Fruit fly (Drosophila melanogaster): ENCODE data around the gene CG14811.

Gene CG14811

DNA sequence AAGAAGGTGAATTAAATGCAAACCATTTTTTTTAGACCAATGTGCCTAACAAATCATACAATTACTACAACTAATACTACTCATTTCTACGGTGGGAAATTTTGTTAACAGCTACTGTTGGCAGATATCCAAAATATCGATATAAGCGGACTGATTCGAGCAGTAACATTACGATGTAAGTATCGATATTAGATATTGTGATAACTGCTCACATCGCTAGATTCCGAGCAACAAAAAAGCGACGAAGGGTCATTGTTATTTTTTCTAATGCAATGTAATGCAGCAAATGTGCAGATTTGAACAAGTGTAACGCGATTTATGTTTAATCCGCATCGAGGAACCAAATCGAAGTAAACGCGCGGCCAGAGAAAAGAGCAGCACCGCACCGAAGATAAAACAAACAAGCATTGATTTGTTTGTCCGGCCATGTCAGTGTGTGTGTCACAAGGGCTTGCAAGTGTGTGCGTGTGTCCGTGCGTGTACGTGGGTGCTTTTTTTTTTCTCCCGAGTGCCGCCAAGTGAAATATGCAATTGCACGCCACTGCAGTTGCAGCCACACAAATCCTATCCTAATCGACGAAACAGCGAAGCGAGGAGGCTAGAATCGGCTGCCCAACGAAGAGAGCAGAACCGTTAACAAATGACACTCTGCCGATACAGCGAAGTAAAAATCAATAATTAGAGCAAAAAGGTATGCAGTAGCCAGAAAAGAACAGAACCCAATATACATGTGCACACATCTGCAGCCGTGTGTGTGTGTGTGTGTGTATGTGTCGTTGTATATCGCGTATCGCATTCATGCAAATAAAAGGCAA, 48.4 kb downstream of the CG14811 start, which contains the start of the genes prage and Adar (continued):
- TF ChIP-seq GATAe (GFP tag; conservative IDR thresholded peaks at IDR 0.05) = no peak
- TF ChIP-seq Awh (GFP tag; IDR thresholded peaks at IDR 0.05) = no peak
- no peak for TF ChIP-seq Atf3 (GFP tag; optimal IDR thresholded peaks at IDR 0.05)
- TF ChIP-seq Bgb (GFP tag; IDR thresholded peaks at IDR 0.05; ENCODE audit: partially characterized antibody) = peak; percentile 78
- no peak for TF ChIP-seq Sry-β (GFP tag; optimal IDR thresholded peaks at IDR 0.05)
- TF ChIP-seq slou (GFP tag; optimal IDR thresholded peaks at IDR 0.05) = no peak
- TF ChIP-seq CG17912 (GFP tag; optimal IDR thresholded peaks at IDR 0.05) = no peak
- no peak for TF ChIP-seq CG5953 (GFP tag; IDR thresholded peaks at IDR 0.05)
- no peak for TF ChIP-seq dysf (GFP tag; IDR thresholded peaks at IDR 0.05)
- TF ChIP-seq Hr39 (optimal IDR thresholded peaks at IDR 0.05) = no peak
- peak; percentile 39 for TF ChIP-seq gfzf (GFP tag; optimal IDR thresholded peaks at IDR 0.05)
- no peak for TF ChIP-seq CG33557 (GFP tag; optimal IDR thresholded peaks at IDR 0.05)
- TF ChIP-seq Oli (tag; optimal IDR thresholded peaks at IDR 0.05) = no peak
- no peak for TF ChIP-seq CG5180 (GFP tag; optimal IDR thresholded peaks at IDR 0.05)
- no peak for TF ChIP-seq exex (tag; optimal IDR thresholded peaks at IDR 0.05)
- peak; percentile 54 for TF ChIP-seq pzg (GFP tag; optimal IDR thresholded peaks at IDR 0.05)
- TF ChIP-seq CG42726 (GFP tag; IDR thresholded peaks at IDR 0.05; ENCODE audit: partially characterized antibody) = peak; percentile 49; the same call in 1 of the 2 replicates
- TF ChIP-seq CG12659 (GFP tag; optimal IDR thresholded peaks at IDR 0.05) = peak; percentile 15
- no peak for TF ChIP-seq Trl (optimal IDR thresholded peaks at IDR 0.05)
- TF ChIP-seq Trl (GFP tag; optimal IDR thresholded peaks at IDR 0.05) = no peak
- no peak for TF ChIP-seq CG9609 (GFP tag; optimal IDR thresholded peaks at IDR 0.05)
- TF ChIP-seq HmgD (GFP tag; optimal IDR thresholded peaks at IDR 0.05) = no peak
- TF ChIP-seq sob (GFP tag; IDR thresholded peaks at IDR 0.05) = peak; percentile 14; the same call in 1 of the 2 replicates
- TF ChIP-seq CG32772 (GFP tag; IDR thresholded peaks at IDR 0.05) = no peak
- TF ChIP-seq CG11247 (GFP tag; IDR thresholded peaks at IDR 0.05) = no peak
- no peak for TF ChIP-seq grn (GFP tag; optimal IDR thresholded peaks at IDR 0.05)
- no peak for TF ChIP-seq CG5245 (GFP tag; optimal IDR thresholded peaks at IDR 0.05)
- no peak for TF ChIP-seq HLH54F (GFP tag; optimal IDR thresholded peaks at IDR 0.05)
- TF ChIP-seq CG11093 (GFP tag; IDR thresholded peaks at IDR 0.05) = no peak
- TF ChIP-seq CG16779 (GFP tag; IDR thresholded peaks at IDR 0.05) = no peak
- peak; percentile 59 for TF ChIP-seq CG14860 (GFP tag; IDR thresholded peaks at IDR 0.05; ENCODE audit: partially characterized antibody)
- TF ChIP-seq Sry-δ (GFP tag; optimal IDR thresholded peaks at IDR 0.05) = peak; percentile 90
- no peak for TF ChIP-seq usp (GFP tag; optimal IDR thresholded peaks at IDR 0.05)
- no peak for TF ChIP-seq dmrt99B (tag; optimal IDR thresholded peaks at IDR 0.05)
- TF ChIP-seq sna (GFP tag; IDR thresholded peaks at IDR 0.05; ENCODE audit: partially characterized antibody) = peak; percentile 49
- 0 out of 2 replicates have a peak, but pooled peaks have one; percentile 10 for TF ChIP-seq ssp (GFP tag; IDR thresholded peaks at IDR 0.05)
- TF ChIP-seq CG15514 (GFP tag; optimal IDR thresholded peaks at IDR 0.05) = peak; percentile 32
- TF ChIP-seq CG1647 (GFP tag; optimal IDR thresholded peaks at IDR 0.05) = no peak
- no peak for TF ChIP-seq sug (tag; optimal IDR thresholded peaks at IDR 0.05)
- no peak for TF ChIP-seq CG31365 (tag; optimal IDR thresholded peaks at IDR 0.05)
- TF ChIP-seq Vsx1 (GFP tag; optimal IDR thresholded peaks at IDR 0.05) = no peak
- TF ChIP-seq CG1603 (tag; optimal IDR thresholded peaks at IDR 0.05) = no peak
- no peak for TF ChIP-seq dimm (GFP tag; IDR thresholded peaks at IDR 0.05)
- TF ChIP-seq HLH4C (GFP tag; IDR thresholded peaks at IDR 0.05; ENCODE audit: partially characterized antibody) = peak; percentile 63
- no peak for TF ChIP-seq CG3847 (GFP tag; IDR thresholded peaks at IDR 0.05)
- TF ChIP-seq ind (GFP tag; optimal IDR thresholded peaks at IDR 0.05) = no peak
- no peak for TF ChIP-seq da (GFP tag; optimal IDR thresholded peaks at IDR 0.05)
- TF ChIP-seq yki (optimal IDR thresholded peaks at IDR 0.05) = no peak
- TF ChIP-seq gsb (GFP tag; IDR thresholded peaks at IDR 0.05) = no peak
- TF ChIP-seq CG4328 (GFP tag; optimal IDR thresholded peaks at IDR 0.05) = no peak
